Worm (Caenorhabditis elegans) whole organism, young adult: ENCODE data around the gene gly-13.

Experiments used
- B0035.1 ChIP-seq: sonication (generic microtip); optimal IDR thresholded peaks from 2 replicates; lab custom pipeline; 2016; ENCODE audit warnings: missing genetic modification characterization, mild to moderate bottlenecking, missing compliant biosample characterization, missing genotype, missing genetic modification reagents
- B0336.3 ChIP-seq: fragments of 200-800 bp; sonication (Bioruptor generic); IDR thresholded peaks from 2 replicates; pipeline ENCODE4 v1.3.6; 2022; ENCODE audit warnings: missing genetic modification characterization, missing compliant biosample characterization
- F37B4.10 ChIP-seq: fragments of 200-800 bp; sonication (Bioruptor generic); IDR thresholded peaks from 2 replicates; pipeline ENCODE4 v1.3.6; 2022; ENCODE audit warnings: missing genetic modification characterization, missing compliant biosample characterization
- F52B5.7 ChIP-seq: sonication (generic microtip); optimal IDR thresholded peaks from 2 replicates; lab custom pipeline; 2016; ENCODE audit warnings: mild to moderate bottlenecking, missing genetic modification characterization, missing compliant biosample characterization
- F57C9.4 ChIP-seq: sonication (generic microtip); optimal IDR thresholded peaks from 2 replicates; lab custom pipeline; 2017; ENCODE audit warnings: mild to moderate bottlenecking, missing genetic modification characterization, missing compliant biosample characterization
- akir-1 ChIP-seq: fragments of 200-800 bp; sonication (Bioruptor generic); optimal IDR thresholded peaks from 2 replicates; lab custom pipeline; 2018; ENCODE audit warnings: mild to moderate bottlenecking, missing genetic modification characterization, moderate library complexity, missing compliant biosample characterization
- atf-7 ChIP-seq: sonication (generic microtip); optimal IDR thresholded peaks from 2 replicates; lab custom pipeline; 2017; ENCODE audit warnings: mild to moderate bottlenecking, missing genetic modification characterization, missing compliant biosample characterization
- ccch-3 ChIP-seq: fragments of 200-800 bp; sonication (Bioruptor generic); optimal IDR thresholded peaks from 2 replicates; lab custom pipeline; 2018; ENCODE audit warnings: mild to moderate bottlenecking, missing genetic modification characterization, missing compliant biosample characterization
- cebp-1 ChIP-seq, 2 experiments: fragments of 200-800 bp in 1 of 2; sonication (Bioruptor generic) in 1 of 2; sonication (generic microtip) in 1 of 2; IDR thresholded peaks in 1 of 2; optimal IDR thresholded peaks in 1 of 2; 2 replicates each; pipeline versions ENCODE4 v1.3.6 to Lab custom; 2017 to 2022; ENCODE audit warnings: missing compliant biosample characterization in 2 of 2, missing genetic modification characterization in 2 of 2, mild to moderate bottlenecking in 1 of 2, missing genetic modification reagents in 1 of 2, moderate library complexity in 1 of 2
- ceh-27 ChIP-seq: fragments of 200-800 bp; sonication (Bioruptor generic); optimal IDR thresholded peaks from 2 replicates; lab custom pipeline; 2018; ENCODE audit warnings: mild to moderate bottlenecking, missing genetic modification characterization, moderate library complexity, missing compliant biosample characterization
- ceh-58 ChIP-seq: fragments of 200-800 bp; sonication (Bioruptor generic); IDR thresholded peaks from 2 replicates; pipeline ENCODE4 v1.3.6; 2022; ENCODE audit warnings: missing genetic modification characterization, missing compliant biosample characterization
- ceh-79 ChIP-seq: sonication (generic microtip); optimal IDR thresholded peaks from 2 replicates; lab custom pipeline; 2017; ENCODE audit warnings: mild to moderate bottlenecking, missing genetic modification characterization, missing compliant biosample characterization
- egl-44 ChIP-seq: fragments of 200-800 bp; sonication (Bioruptor generic); IDR thresholded peaks from 2 replicates; pipeline ENCODE4 v1.3.6; 2022; ENCODE audit warnings: missing genetic modification reagents, missing genetic modification characterization, missing compliant biosample characterization
- fkh-3 ChIP-seq: sonication (generic microtip); optimal IDR thresholded peaks from 2 replicates; lab custom pipeline; 2016; ENCODE audit warnings: mild to moderate bottlenecking, missing genetic modification characterization, missing compliant biosample characterization
- him-1 ChIP-seq: sonication (generic microtip); optimal IDR thresholded peaks from 2 replicates; lab custom pipeline; 2016; ENCODE audit warnings: missing genotype, missing genetic modification reagents, missing genetic modification characterization, missing compliant biosample characterization
- lag-1 ChIP-seq: fragments of 200-800 bp; sonication (Bioruptor generic); IDR thresholded peaks from 2 replicates; pipeline ENCODE4 v1.3.6; 2022; ENCODE audit warnings: missing genetic modification reagents, missing genetic modification characterization, missing compliant biosample characterization
- let-526 ChIP-seq: fragments of 200-800 bp; sonication (Bioruptor generic); IDR thresholded peaks from 2 replicates; pipeline ENCODE4 v1.3.6; 2022; ENCODE audit warnings: missing genetic modification reagents, missing genetic modification characterization, missing compliant biosample characterization
- let-607 ChIP-seq, 2 experiments: fragments of 200-800 bp in 1 of 2; sonication (Bioruptor generic) in 1 of 2; sonication (generic microtip) in 1 of 2; optimal IDR thresholded peaks; 2 replicates each; lab custom pipeline; 2016 to 2018; ENCODE audit warnings: mild to moderate bottlenecking in 2 of 2, missing compliant biosample characterization in 2 of 2, missing genetic modification characterization in 2 of 2, moderate library complexity in 2 of 2, missing genotype in 1 of 2
- lin-26 ChIP-seq: fragments of 200-800 bp; sonication (Bioruptor generic); IDR thresholded peaks from 2 replicates; pipeline ENCODE4 v1.3.6; 2022; ENCODE audit warnings: missing genetic modification reagents, missing genetic modification characterization, missing compliant biosample characterization
- lin-35 ChIP-seq, 3 experiments: fragments of 150-350 bp in 2 of 3; sonication (generic microtip) in 1 of 3; optimal IDR thresholded peaks; 2 replicates each; lab custom pipeline; 2014 to 2018; ENCODE audit warnings: missing biosample characterization in 3 of 3, missing genetic modification characterization in 3 of 3, missing genetic modification reagents in 3 of 3
- madf-10 ChIP-seq: sonication (generic microtip); optimal IDR thresholded peaks from 2 replicates; lab custom pipeline; 2016; ENCODE audit warnings: mild to moderate bottlenecking, missing genetic modification characterization, missing compliant biosample characterization
- mel-28 ChIP-seq: sonication (generic microtip); optimal IDR thresholded peaks from 2 replicates; lab custom pipeline; 2016; ENCODE audit warnings: borderline replicate concordance, mild to moderate bottlenecking, missing genetic modification characterization, missing compliant biosample characterization
- mes-4 ChIP-seq: sonication (generic microtip); optimal IDR thresholded peaks from 2 replicates; lab custom pipeline; 2016; ENCODE audit warnings: missing genotype, missing genetic modification characterization, missing compliant biosample characterization
- nhr-80 ChIP-seq: sonication (generic microtip); optimal IDR thresholded peaks from 2 replicates; lab custom pipeline; 2016; ENCODE audit warnings: missing genetic modification characterization, missing compliant biosample characterization
- pha-4 ChIP-seq: fragments of 150-350 bp; sonication (generic microtip); optimal IDR thresholded peaks from 2 replicates; lab custom pipeline; 2014; ENCODE audit warnings: missing biosample characterization, missing genetic modification reagents, missing genetic modification characterization
- repo-1 ChIP-seq: sonication (generic microtip); optimal IDR thresholded peaks from 2 replicates; lab custom pipeline; 2017; ENCODE audit warnings: mild to moderate bottlenecking, missing genetic modification characterization, missing compliant biosample characterization
- sdz-38 ChIP-seq: sonication (generic microtip); optimal IDR thresholded peaks from 2 replicates; lab custom pipeline; 2016; ENCODE audit warnings: missing genotype, missing genetic modification characterization, missing compliant biosample characterization
- snpc-1.1 ChIP-seq: sonication (generic microtip); optimal IDR thresholded peaks from 2 replicates; lab custom pipeline; 2017; ENCODE audit warnings: missing genetic modification characterization, mild to moderate bottlenecking, missing compliant biosample characterization, antibody characterized with exemption, moderate library complexity, missing genotype, missing genetic modification reagents; ENCODE audit not compliant: insufficient read depth
- snpc-1.3 ChIP-seq: sonication (generic microtip); optimal IDR thresholded peaks from 2 replicates; lab custom pipeline; 2017; ENCODE audit warnings: missing genetic modification characterization, mild to moderate bottlenecking, missing compliant biosample characterization, antibody characterized with exemption, moderate library complexity, missing genotype, missing genetic modification reagents; ENCODE audit not compliant: insufficient read depth
- somi-1 ChIP-seq: fragments of 200-800 bp; sonication (Bioruptor generic); optimal IDR thresholded peaks from 2 replicates; lab custom pipeline; 2018; ENCODE audit warnings: mild to moderate bottlenecking, missing genetic modification characterization, missing compliant biosample characterization
- sptf-2 ChIP-seq: fragments of 200-800 bp; sonication (Bioruptor generic); optimal IDR thresholded peaks from 2 replicates; lab custom pipeline; 2018; ENCODE audit warnings: mild to moderate bottlenecking, missing genetic modification characterization, missing compliant biosample characterization
- tlf-1 ChIP-seq: fragments of 200-800 bp; sonication (Bioruptor generic); optimal IDR thresholded peaks from 2 replicates; lab custom pipeline; 2018; ENCODE audit warnings: mild to moderate bottlenecking, missing genetic modification characterization, missing compliant biosample characterization
- unc-130 ChIP-seq: sonication (generic microtip); optimal IDR thresholded peaks from 2 replicates; lab custom pipeline; 2016; ENCODE audit warnings: missing genetic modification reagents, missing genetic modification characterization, missing compliant biosample characterization
- unc-62 ChIP-seq: fragments of 150-350 bp; optimal IDR thresholded peaks from 2 replicates; lab custom pipeline; 2014; ENCODE audit warnings: missing biosample characterization, missing genetic modification reagents, missing genetic modification characterization
- zim-3 ChIP-seq: sonication (generic microtip); optimal IDR thresholded peaks from 2 replicates; lab custom pipeline; 2017; ENCODE audit warnings: mild to moderate bottlenecking, missing genetic modification characterization, moderate library complexity, missing compliant biosample characterization
- ztf-6 ChIP-seq: fragments of 200-800 bp; sonication (Bioruptor generic); IDR thresholded peaks from 2 replicates; pipeline ENCODE4 v1.3.6; 2022; ENCODE audit warnings: missing genetic modification reagents, missing genetic modification characterization, missing compliant biosample characterization

gly-13 gene

DNA sequence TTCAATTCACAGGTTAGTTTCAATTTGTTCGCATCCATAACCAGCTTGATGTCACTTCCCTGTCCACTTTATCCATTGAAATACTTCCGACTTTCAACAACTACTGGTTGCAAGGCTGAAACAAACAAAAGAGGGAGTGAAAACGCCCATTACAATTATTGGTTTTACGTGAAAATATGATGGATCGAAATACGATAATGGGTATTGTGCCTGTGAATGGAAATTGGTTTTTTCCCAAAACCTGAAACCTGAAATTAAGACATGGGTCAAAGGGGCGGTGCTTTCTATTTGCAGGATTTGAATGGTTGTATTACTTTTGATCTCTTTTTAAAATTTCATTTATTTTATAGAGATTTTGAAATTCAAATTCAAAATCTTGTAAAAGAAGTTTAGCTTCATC, 2.4 kb upstream of the gly-13 start, which contains the start of gene B0416.2:
TSS of gene B0416.2 (plus strand) at position 301 of the 400 bp plus-strand sequence.
- no peak for TF ChIP-seq B0336.3 (GFP tag; lab: Robert Waterston, UW)
- no peak for TF ChIP-seq F52B5.7
- TF ChIP-seq sdz-38 (tag; lab: Kevin White, UChicago): no peak
- no peak for TF ChIP-seq ceh-27 (GFP tag; lab: Kevin White, UChicago)
- TF ChIP-seq mel-28: no peak
- TF ChIP-seq somi-1: no peak
- TF ChIP-seq zim-3: no peak
- TF ChIP-seq lin-35 (GFP tag; optimal IDR thresholded peaks at IDR 0.05; lab: Kevin White, UChicago): no peak

- TF ChIP-seq ceh-58 (GFP tag; lab: Robert Waterston, UW): no peak
- peak; percentile 16 for TF ChIP-seq ceh-27 (GFP tag; lab: Kevin White, UChicago)
Observed at ce11 chrX:9297834-9298233, 1.4 kb upstream of the gly-13 start, which contains the start of gene B0416.7. B0416.7 (minus strand) TSS chrX:9297934.

- TF ChIP-seq sptf-2 (GFP tag; lab: Kevin White, UChicago) (no peak), lin-35 (GFP tag; optimal IDR thresholded peaks at IDR 0.05; lab: Kevin White, UChicago) (no peak), lag-1 (GFP tag; lab: Robert Waterston, UW) (no peak), ztf-6 (GFP tag; lab: Robert Waterston, UW) (no peak), snpc-1.3 (tag; lab: Kevin White, UChicago) (no peak), B0035.1 (no peak), atf-7 (tag; lab: Kevin White, UChicago) (peak; percentile 34), let-607 (tag; optimal IDR thresholded peaks at IDR 0.05; lab: Kevin White, UChicago) (no peak), unc-130 (GFP tag; lab: Kevin White, UChicago) (no peak), cebp-1 (GFP tag; IDR thresholded peaks at IDR 0.05; lab: Robert Waterston, UW) (no peak), cebp-1 (tag; optimal IDR thresholded peaks at IDR 0.05; lab: Kevin White, UChicago) (peak; percentile 20), nhr-80 (tag; lab: Kevin White, UChicago) (peak; percentile 61)
- TF ChIP-seq, all 124 proteins: peak for 3
Observed at ce11 chrX:9295471-9295870, 951 bp downstream of the gly-13 start.

DNA sequence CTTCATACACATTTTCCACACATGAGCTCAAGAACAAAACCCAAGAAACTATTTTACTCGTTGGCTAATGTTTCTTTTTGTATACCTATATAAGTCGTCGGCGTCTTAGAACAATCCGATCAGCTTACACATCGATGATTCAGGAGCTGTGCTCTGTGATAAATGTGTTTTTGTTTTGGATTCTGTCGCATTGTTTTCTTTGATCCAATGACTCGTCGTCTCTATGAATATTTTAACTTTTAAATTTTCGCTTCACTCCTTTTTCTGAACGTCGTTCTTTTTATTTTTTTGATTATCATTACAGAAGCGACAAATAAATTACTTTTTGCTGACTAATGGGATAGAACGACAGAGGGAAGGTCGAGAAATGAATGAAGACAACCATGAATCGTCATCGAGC, 5.1 kb downstream of the gly-13 start, which contains the start of gene B0416.3:
TSS of gene B0416.3 (plus strand) at position 301 of the 400 bp plus-strand sequence.
- TF ChIP-seq let-526 (GFP tag; lab: Robert Waterston, UW) (no peak), snpc-1.1 (no peak), F37B4.10 (GFP tag; lab: Robert Waterston, UW) (no peak), ceh-79 (tag; lab: Kevin White, UChicago) (no peak), madf-10 (tag; lab: Kevin White, UChicago) (no peak), lin-26 (GFP tag; lab: Robert Waterston, UW) (no peak), akir-1 (GFP tag; lab: Kevin White, UChicago) (no peak), snpc-1.3 (tag; lab: Kevin White, UChicago) (no peak), pha-4 (no peak), F57C9.4 (tag; lab: Kevin White, UChicago) (no peak), repo-1 (tag; lab: Kevin White, UChicago) (no peak), tlf-1 (GFP tag; lab: Kevin White, UChicago) (no peak), egl-44 (GFP tag; lab: Robert Waterston, UW) (no peak), ccch-3 (GFP tag; lab: Kevin White, UChicago) (no peak), fkh-3 (tag; lab: Kevin White, UChicago) (no peak), mes-4 (tag; lab: Kevin White, UChicago) (no peak), unc-62 (GFP tag; lab: Kevin White, UChicago) (no peak), lag-1 (GFP tag; lab: Robert Waterston, UW) (no peak), him-1 (tag; lab: Kevin White, UChicago) (no peak), let-607 (tag; optimal IDR thresholded peaks at IDR 0.05; lab: Kevin White, UChicago) (no peak)
